Fruit fly (Drosophila melanogaster) whole organism, embryonic: ENCODE results near the gene EndoGI.

Source experiments
- B-H2 ChIP-seq: fragments of 200-800 bp; sonication (Bioruptor generic); optimal IDR thresholded peaks from 2 replicates; lab custom pipeline; 2018; ENCODE audit warnings: missing biosample characterization, mild to moderate bottlenecking, missing genetic modification characterization
- Bdp1 ChIP-seq: fragments of 200-800 bp; sonication (Bioruptor generic); optimal IDR thresholded peaks from 3 replicates; lab custom pipeline; 2016; ENCODE audit warnings: missing biosample characterization, missing genetic modification characterization
- BtbVII ChIP-seq: fragments of 200-800 bp; sonication (Bioruptor generic); optimal IDR thresholded peaks from 3 replicates; lab custom pipeline; 2017; ENCODE audit warnings: missing biosample characterization, mild to moderate bottlenecking, missing genetic modification characterization
- Bteb2 ChIP-seq: fragments of 200-800 bp; sonication (Bioruptor generic); optimal IDR thresholded peaks from 2 replicates; lab custom pipeline; 2016; ENCODE audit warnings: missing biosample characterization, missing genetic modification characterization
- CG10959 ChIP-seq: fragments of 200-800 bp; sonication (Bioruptor generic); IDR thresholded peaks from 2 replicates; pipeline ENCODE4 v1.3.6; 2022; ENCODE audit warnings: missing biosample characterization, missing genetic modification characterization
- CG11456 ChIP-seq: fragments of 200-800 bp; sonication (Bioruptor generic); IDR thresholded peaks from 3 replicates; pipeline ENCODE4 v1.3.6; 2022; ENCODE audit warnings: missing biosample characterization, missing genetic modification characterization
- CG11504 ChIP-seq: fragments of 200-800 bp; sonication (Bioruptor generic); optimal IDR thresholded peaks from 3 replicates; lab custom pipeline; 2019; ENCODE audit warnings: missing biosample characterization, mild to moderate bottlenecking, missing genetic modification characterization, moderate library complexity
- CG12104 ChIP-seq: fragments of 200-800 bp; sonication (Bioruptor generic); optimal IDR thresholded peaks from 3 replicates; lab custom pipeline; 2016; ENCODE audit warnings: missing biosample characterization, missing genetic modification characterization
- CG12391 ChIP-seq: fragments of 200-800 bp; sonication (Bioruptor generic); optimal IDR thresholded peaks from 3 replicates; lab custom pipeline; 2018; ENCODE audit warnings: missing biosample characterization, mild to moderate bottlenecking, missing genetic modification characterization, moderate library complexity
- CG14014 ChIP-seq: fragments of 200-800 bp; sonication (Bioruptor generic); IDR thresholded peaks from 2 replicates; pipeline ENCODE4 v1.3.6; 2022; ENCODE audit warnings: missing biosample characterization, missing genetic modification characterization
- CG1602 ChIP-seq: fragments of 200-800 bp; sonication (Bioruptor generic); optimal IDR thresholded peaks from 3 replicates; lab custom pipeline; 2016; ENCODE audit warnings: missing biosample characterization, missing genetic modification characterization
- CG17328 ChIP-seq: fragments of 200-800 bp; sonication (Bioruptor generic); IDR thresholded peaks from 2 replicates; pipeline ENCODE4 v1.3.6; 2022; ENCODE audit warnings: missing biosample characterization, missing genetic modification characterization
- CG17385 ChIP-seq: fragments of 200-800 bp; sonication (Bioruptor generic); optimal IDR thresholded peaks from 3 replicates; lab custom pipeline; 2018; ENCODE audit warnings: missing biosample characterization, mild to moderate bottlenecking, missing genetic modification characterization
- CG17802 ChIP-seq: fragments of 200-800 bp; sonication (Bioruptor generic); optimal IDR thresholded peaks from 2 replicates; lab custom pipeline; 2018; ENCODE audit warnings: missing biosample characterization, mild to moderate bottlenecking, missing genetic modification characterization, moderate library complexity
- CG1832 ChIP-seq: fragments of 200-800 bp; sonication (Bioruptor generic); optimal IDR thresholded peaks from 2 replicates; lab custom pipeline; 2017; ENCODE audit warnings: missing biosample characterization, mild to moderate bottlenecking, missing genetic modification characterization, inconsistent platforms
- CG18619 ChIP-seq: fragments of 200-800 bp; sonication (Bioruptor generic); optimal IDR thresholded peaks from 3 replicates; lab custom pipeline; 2017; ENCODE audit warnings: missing biosample characterization, mild to moderate bottlenecking, missing genetic modification characterization
- CG2875 ChIP-seq: fragments of 200-800 bp; sonication (Bioruptor generic); optimal IDR thresholded peaks from 2 replicates; lab custom pipeline; 2017; ENCODE audit warnings: missing biosample characterization, mild to moderate bottlenecking, missing genetic modification characterization, missing genetic modification reagents
- CG3847 ChIP-seq: fragments of 200-800 bp; sonication (Bioruptor generic); IDR thresholded peaks from 2 replicates; pipeline ENCODE4 v1.3.6; 2022; ENCODE audit warnings: missing biosample characterization, missing genetic modification characterization
- CG8388 ChIP-seq: fragments of 200-800 bp; sonication (Bioruptor generic); optimal IDR thresholded peaks from 2 replicates; lab custom pipeline; 2019; ENCODE audit warnings: missing biosample characterization, mild to moderate bottlenecking, missing genetic modification characterization, moderate library complexity
- CG9437 ChIP-seq: fragments of 200-800 bp; sonication (Bioruptor generic); optimal IDR thresholded peaks from 2 replicates; lab custom pipeline; 2018; ENCODE audit warnings: missing biosample characterization, mild to moderate bottlenecking, missing genetic modification characterization
- D ChIP-seq, 2 experiments: fragments of 200-800 bp in 1 of 2; fragments of >200 bp in 1 of 2; sonication (Bioruptor generic) in 1 of 2; optimal IDR thresholded peaks; 2 replicates in 1 of 2; 3 replicates in 1 of 2; lab custom pipeline; 2017; ENCODE audit warnings: mild to moderate bottlenecking in 1 of 2, missing biosample characterization in 1 of 2, missing genetic modification characterization in 1 of 2, missing genetic modification reagents in 1 of 2
- D19A ChIP-seq: fragments of 200-800 bp; optimal IDR thresholded peaks from 3 replicates; lab custom pipeline; 2019; ENCODE audit warnings: missing biosample characterization, mild to moderate bottlenecking, missing genetic modification characterization, moderate library complexity
- Deaf1 ChIP-seq: fragments of 200-800 bp; optimal IDR thresholded peaks from 3 replicates; lab custom pipeline; 2019; ENCODE audit warnings: missing biosample characterization, mild to moderate bottlenecking, missing genetic modification characterization, moderate library complexity
- HHEX ChIP-seq: fragments of 200-800 bp; sonication (Bioruptor generic); optimal IDR thresholded peaks from 3 replicates; lab custom pipeline; 2017; ENCODE audit warnings: missing biosample characterization, mild to moderate bottlenecking, missing genetic modification characterization, missing genetic modification reagents
- Hey ChIP-seq: fragments of 200-800 bp; sonication (Bioruptor generic); optimal IDR thresholded peaks from 3 replicates; lab custom pipeline; 2018; ENCODE audit warnings: missing biosample characterization, mild to moderate bottlenecking, missing genetic modification characterization
- Hmr ChIP-seq: fragments of 200-800 bp; sonication (Bioruptor generic); optimal IDR thresholded peaks from 3 replicates; lab custom pipeline; 2017; ENCODE audit warnings: mild to moderate bottlenecking, missing biosample characterization, missing genetic modification reagents, missing genetic modification characterization
- Hsf ChIP-seq: fragments of 200-800 bp; sonication (Bioruptor generic); optimal IDR thresholded peaks from 3 replicates; lab custom pipeline; 2016; ENCODE audit warnings: missing biosample characterization, missing genetic modification characterization
- Jarid2 ChIP-seq: fragments of 200-800 bp; sonication (Bioruptor generic); optimal IDR thresholded peaks from 3 replicates; lab custom pipeline; 2017; ENCODE audit warnings: mild to moderate bottlenecking, missing biosample characterization, missing genetic modification reagents, missing genetic modification characterization
- MTF-1 ChIP-seq: fragments of 200-800 bp; sonication (Bioruptor generic); optimal IDR thresholded peaks from 2 replicates; lab custom pipeline; 2018; ENCODE audit warnings: missing biosample characterization, mild to moderate bottlenecking, missing genetic modification characterization, borderline replicate concordance
- Meics ChIP-seq: fragments of 200-800 bp; sonication (Bioruptor generic); optimal IDR thresholded peaks from 2 replicates; lab custom pipeline; 2017; ENCODE audit warnings: missing biosample characterization, mild to moderate bottlenecking, missing genetic modification characterization
- Sox102F ChIP-seq: fragments of 200-800 bp; sonication (Bioruptor generic); optimal IDR thresholded peaks from 2 replicates; lab custom pipeline; 2018; ENCODE audit warnings: missing biosample characterization, mild to moderate bottlenecking, missing genetic modification characterization, moderate library complexity
- Spps ChIP-seq: fragments of 200-800 bp; sonication (Bioruptor generic); optimal IDR thresholded peaks from 2 replicates; lab custom pipeline; 2018; ENCODE audit warnings: missing biosample characterization, mild to moderate bottlenecking, missing genetic modification characterization
- Ssrp ChIP-seq: fragments of 200-800 bp; sonication (Bioruptor generic); optimal IDR thresholded peaks from 2 replicates; lab custom pipeline; 2018; ENCODE audit warnings: missing biosample characterization, mild to moderate bottlenecking, missing genetic modification characterization, moderate library complexity
- ato ChIP-seq: fragments of 200-800 bp; sonication (Bioruptor generic); IDR thresholded peaks from 2 replicates; pipeline ENCODE4 v1.3.6; 2022; ENCODE audit warnings: missing biosample characterization, missing genetic modification characterization; ENCODE audit not compliant: partially characterized antibody
- bsh ChIP-seq, 2 experiments: fragments of 200-800 bp; sonication (Bioruptor generic); optimal IDR thresholded peaks; 2 replicates each; lab custom pipeline; 2017 to 2018; ENCODE audit warnings: mild to moderate bottlenecking in 2 of 2, missing biosample characterization in 2 of 2, missing genetic modification characterization in 2 of 2, moderate library complexity in 1 of 2
- danr ChIP-seq: fragments of 200-800 bp; sonication (Bioruptor generic); IDR thresholded peaks from 2 replicates; pipeline ENCODE4 v1.3.6; 2022; ENCODE audit warnings: missing biosample characterization, missing genetic modification characterization
- dimm ChIP-seq: fragments of 200-800 bp; sonication (Bioruptor generic); IDR thresholded peaks from 2 replicates; pipeline ENCODE4 v1.3.6; 2022; ENCODE audit warnings: missing biosample characterization, missing genetic modification characterization
- dysf ChIP-seq: fragments of 200-800 bp; sonication (Bioruptor generic); IDR thresholded peaks from 3 replicates; pipeline ENCODE4 v1.3.6; 2022; ENCODE audit warnings: missing biosample characterization, missing genetic modification characterization
- ftz-f1 ChIP-seq: fragments of 200-800 bp; sonication (Bioruptor generic); optimal IDR thresholded peaks from 2 replicates; lab custom pipeline; 2016; ENCODE audit warnings: missing biosample characterization, missing genetic modification characterization
- gcm2 ChIP-seq: fragments of 200-800 bp; sonication (Bioruptor generic); optimal IDR thresholded peaks from 2 replicates; lab custom pipeline; 2016; ENCODE audit warnings: missing biosample characterization, missing genetic modification characterization
- grn ChIP-seq: fragments of 200-800 bp; sonication (Bioruptor generic); optimal IDR thresholded peaks from 3 replicates; lab custom pipeline; 2017; ENCODE audit warnings: missing biosample characterization, missing genetic modification characterization
- kah ChIP-seq: fragments of 200-800 bp; sonication (Bioruptor generic); optimal IDR thresholded peaks from 2 replicates; lab custom pipeline; 2018; ENCODE audit warnings: missing biosample characterization, mild to moderate bottlenecking, missing genetic modification characterization
- ken ChIP-seq: fragments of 200-800 bp; sonication (Bioruptor generic); IDR thresholded peaks from 3 replicates; pipeline ENCODE4 v1.3.6; 2022; ENCODE audit warnings: missing biosample characterization, missing genetic modification characterization
- lmd ChIP-seq: fragments of 200-800 bp; sonication (Bioruptor generic); IDR thresholded peaks from 2 replicates; pipeline ENCODE4 v1.3.6; 2022; ENCODE audit warnings: missing biosample characterization, missing genetic modification characterization
- nerfin-2 ChIP-seq: fragments of 200-800 bp; sonication (Bioruptor generic); IDR thresholded peaks from 2 replicates; pipeline ENCODE4 v1.3.6; 2022; ENCODE audit warnings: missing biosample characterization, missing genetic modification characterization; ENCODE audit not compliant: partially characterized antibody
- ranshi ChIP-seq: fragments of 200-800 bp; sonication (Bioruptor generic); IDR thresholded peaks from 2 replicates; pipeline ENCODE4 v1.3.6; 2022; ENCODE audit warnings: missing biosample characterization, missing genetic modification characterization
- salm ChIP-seq: fragments of 200-800 bp; sonication (Bioruptor generic); optimal IDR thresholded peaks from 2 replicates; lab custom pipeline; 2018; ENCODE audit warnings: missing biosample characterization, mild to moderate bottlenecking, missing genetic modification characterization
- sisA ChIP-seq: fragments of 200-800 bp; sonication (Bioruptor generic); IDR thresholded peaks from 2 replicates; pipeline ENCODE4 v1.3.6; 2022; ENCODE audit warnings: missing biosample characterization, missing genetic modification characterization
- sob ChIP-seq: fragments of 200-800 bp; sonication (Bioruptor generic); IDR thresholded peaks from 2 replicates; pipeline ENCODE4 v1.3.6; 2022; ENCODE audit warnings: missing biosample characterization, missing genetic modification characterization
- wdn ChIP-seq: fragments of 200-800 bp; sonication (Bioruptor generic); IDR thresholded peaks from 2 replicates; pipeline ENCODE4 v1.3.6; 2022; ENCODE audit warnings: missing biosample characterization, missing genetic modification characterization

The EndoGI gene

dm6 chr2L:16275809-16276178 is 18.3 kb downstream of the EndoGI start (continued):
- TF ChIP-seq Hey (tag; lab: Kevin White, UChicago) (no peak), sob (GFP tag; lab: Robert Waterston, UW) (peak; percentile 40; the same call in 1 of the 2 replicates), CG3847 (GFP tag; lab: Robert Waterston, UW) (no peak; the same call in 1 of the 2 replicates), CG11504 (tag; lab: Kevin White, UChicago) (peak; percentile 64), lmd (GFP tag; lab: Robert Waterston, UW) (peak; percentile 51), ftz-f1 (GFP tag; lab: Kevin White, UChicago) (no peak), CG17802 (tag; lab: Kevin White, UChicago) (no peak), BtbVII (GFP tag; lab: Kevin White, UChicago) (peak; percentile 56), kah (GFP tag; lab: Kevin White, UChicago) (no peak), CG12104 (no peak), CG14014 (GFP tag; lab: Robert Waterston, UW) (peak; percentile 68), danr (GFP tag; lab: Robert Waterston, UW) (no peak), CG8388 (peak; percentile 36), Deaf1 (tag; lab: Kevin White, UChicago) (no peak), dimm (no peak), ato (GFP tag; lab: Robert Waterston, UW) (no peak), Sox102F (GFP tag; lab: Kevin White, UChicago) (peak; percentile 73), Hsf (GFP tag; lab: Kevin White, UChicago) (peak; percentile 10), MTF-1 (GFP tag; lab: Kevin White, UChicago) (no peak), Bdp1 (GFP tag; lab: Kevin White, UChicago) (no peak), D19A (tag; lab: Kevin White, UChicago) (peak; percentile 42), Spps (tag; lab: Kevin White, UChicago) (no peak), Meics (GFP tag; lab: Kevin White, UChicago) (peak; percentile 73), CG2875 (GFP tag; lab: Kevin White, UChicago) (peak; percentile 23), CG11456 (GFP tag; lab: Robert Waterston, UW) (0 out of 3 replicates have a peak, but pooled peaks have one; percentile 18), B-H2 (GFP tag; lab: Kevin White, UChicago) (no peak), bsh (GFP tag; optimal IDR thresholded peaks at IDR 0.05; lab: Kevin White, UChicago) (peak in 1 of 2 experiments; percentile 41), Hmr (peak; percentile 75), CG17328 (GFP tag; lab: Robert Waterston, UW) (no peak), sisA (GFP tag; lab: Robert Waterston, UW) (peak; percentile 48), grn (no peak), ranshi (GFP tag; lab: Robert Waterston, UW) (0 out of 2 replicates have a peak, but pooled peaks have one; percentile 18), CG17385 (GFP tag; lab: Kevin White, UChicago) (peak; percentile 43), CG1832 (GFP tag; lab: Kevin White, UChicago) (no peak), gcm2 (GFP tag; lab: Kevin White, UChicago) (no peak), Ssrp (peak; percentile 49), ken (GFP tag; lab: Robert Waterston, UW) (no peak), CG18619 (GFP tag; lab: Kevin White, UChicago) (peak; percentile 41), CG10959 (no peak), wdn (no peak), Bteb2 (GFP tag; lab: Kevin White, UChicago) (peak; percentile 2), nerfin-2 (no peak), Jarid2 (GFP tag; lab: Kevin White, UChicago) (no peak), HHEX (GFP tag; lab: Kevin White, UChicago) (peak; percentile 63), dysf (GFP tag; lab: Robert Waterston, UW) (peak; percentile 68), D (optimal IDR thresholded peaks at IDR 0.05; lab: Kevin White, UChicago) (no peak), D (GFP tag; optimal IDR thresholded peaks at IDR 0.05; lab: Kevin White, UChicago) (peak; percentile 22), CG1602 (GFP tag; lab: Kevin White, UChicago) (no peak), CG9437 (GFP tag; lab: Kevin White, UChicago) (peak; percentile 24), CG12391 (tag; lab: Kevin White, UChicago) (peak; percentile 51), salm (tag; lab: Kevin White, UChicago) (no peak)
